Fruit fly (Drosophila melanogaster) whole organism, prepupa: ENCODE data around the gene CG7943.
A peak's percentile ranks its signal among the peaks of the same experiment; 100 is the strongest.

ENCODE experiments used
- CG10669 ChIP-seq: fragments of 200-800 bp; sonication (Bioruptor generic); optimal IDR thresholded peaks from 3 replicates; lab custom pipeline; 2018; ENCODE audit warnings: missing biosample characterization, mild to moderate bottlenecking, missing genetic modification characterization, moderate library complexity
- CG11294 ChIP-seq: fragments of 200-800 bp; sonication (Bioruptor generic); IDR thresholded peaks from 2 replicates; pipeline ENCODE4 v1.3.6; 2022; ENCODE audit warnings: missing biosample characterization, missing genetic modification characterization
- CG1621 ChIP-seq: fragments of 200-800 bp; sonication (Bioruptor generic); optimal IDR thresholded peaks from 3 replicates; lab custom pipeline; 2018; ENCODE audit warnings: missing biosample characterization, mild to moderate bottlenecking, missing genetic modification characterization
- CG16779 ChIP-seq: fragments of 200-800 bp; sonication (Bioruptor generic); optimal IDR thresholded peaks from 3 replicates; lab custom pipeline; 2017; ENCODE audit warnings: missing biosample characterization, mild to moderate bottlenecking, missing genetic modification characterization
- CG31627 ChIP-seq: fragments of 200-800 bp; sonication (Bioruptor generic); optimal IDR thresholded peaks from 3 replicates; lab custom pipeline; 2016; ENCODE audit warnings: missing biosample characterization, missing genetic modification characterization
- CG6792 ChIP-seq: fragments of 200-800 bp; sonication (Bioruptor generic); optimal IDR thresholded peaks from 3 replicates; lab custom pipeline; 2016; ENCODE audit warnings: missing biosample characterization, missing genetic modification characterization
- CG6854 ChIP-seq: fragments of 200-800 bp; sonication (Bioruptor generic); optimal IDR thresholded peaks from 2 replicates; lab custom pipeline; 2017; ENCODE audit warnings: missing biosample characterization, mild to moderate bottlenecking, missing genetic modification characterization
- CG7368 ChIP-seq: fragments of 200-800 bp; sonication (Bioruptor generic); optimal IDR thresholded peaks from 3 replicates; lab custom pipeline; 2016; ENCODE audit warnings: missing biosample characterization, missing genetic modification characterization
- CG9139 ChIP-seq: fragments of 200-800 bp; sonication (Bioruptor generic); optimal IDR thresholded peaks from 3 replicates; lab custom pipeline; 2017; ENCODE audit warnings: missing biosample characterization, mild to moderate bottlenecking, missing genetic modification characterization
- Hr38 ChIP-seq: sonication (Bioruptor generic); optimal IDR thresholded peaks from 2 replicates; lab custom pipeline; 2016; ENCODE audit warnings: missing biosample characterization, missing genetic modification characterization
- Hr4 ChIP-seq: fragments of 200-800 bp; sonication (Bioruptor generic); optimal IDR thresholded peaks from 3 replicates; lab custom pipeline; 2016; ENCODE audit warnings: missing biosample characterization, missing genetic modification characterization
- Sox15 ChIP-seq: fragments of 200-800 bp; sonication (Bioruptor generic); optimal IDR thresholded peaks from 3 replicates; lab custom pipeline; 2016; ENCODE audit warnings: missing biosample characterization, missing genetic modification characterization

DNA sequence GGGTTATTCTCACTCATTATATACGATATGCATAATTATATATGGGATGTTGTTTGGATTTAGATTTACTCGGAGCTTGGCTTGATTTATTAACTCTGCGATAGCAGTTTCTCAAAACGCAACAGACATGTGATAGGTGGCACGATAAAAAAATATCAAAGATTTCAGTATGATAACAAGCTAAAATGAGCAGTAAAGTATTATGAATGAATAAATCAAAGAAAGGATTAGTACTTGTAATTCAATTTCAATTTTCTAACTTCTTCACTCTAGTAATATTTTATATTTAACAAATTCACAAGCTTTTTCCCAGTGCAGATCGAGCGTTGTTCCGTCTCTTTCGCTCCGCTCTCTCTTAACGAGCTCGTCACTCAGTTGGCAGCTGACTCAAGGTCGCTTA is 37.9 kb downstream of the CG7943 start:
- TF ChIP-seq CG11294 (GFP tag; lab: Robert Waterston, UW), result no peak
- TF ChIP-seq Sox15 (GFP tag; lab: Kevin White, UChicago), result no peak
- TF ChIP-seq CG6792 (GFP tag; lab: Kevin White, UChicago), result no peak
- TF ChIP-seq CG9139 (GFP tag; lab: Kevin White, UChicago), result no peak
- TF ChIP-seq CG16779, result no peak
- no peak for TF ChIP-seq CG6854
- TF ChIP-seq CG31627 (GFP tag; lab: Kevin White, UChicago), result peak; percentile 4
- TF ChIP-seq CG10669 (GFP tag; lab: Kevin White, UChicago), result no peak
- TF ChIP-seq CG7368 (GFP tag; lab: Kevin White, UChicago), result no peak
- no peak for TF ChIP-seq CG1621 (tag; lab: Kevin White, UChicago)
- no peak for TF ChIP-seq Hr38 (GFP tag; lab: Kevin White, UChicago)
- TF ChIP-seq Hr4, result peak; percentile 3
